Worm (Caenorhabditis elegans): ENCODE data around the gene F21G4.5.

ce11 chrX:9927993-9928392, 22.1 kb downstream of the F21G4.5 start:
- TF ChIP-seq snpc-4 (tag; optimal IDR thresholded peaks at IDR 0.05) (no peak), unc-62 (GFP tag; optimal IDR thresholded peaks at IDR 0.05) (no peak), elt-3 (tag; optimal IDR thresholded peaks at IDR 0.05) (no peak), blmp-1 (tag; optimal IDR thresholded peaks at IDR 0.05) (no peak)

All from whole organism, mixed stage, embryonic.